Worm (Caenorhabditis elegans) whole organism, mixed stage, embryonic: ENCODE data around the gene nhr-60.
"Not testable (repeated sequence)": the region's sequence is repeated elsewhere in the genome, so short reads cannot be mapped to it uniquely, and the experiment has no call there.

ENCODE experiments used
- ham-2 ChIP-seq: fragments of 200-800 bp; sonication (Bioruptor generic); optimal IDR thresholded peaks from 2 replicates; lab custom pipeline; 2018; ENCODE audit warnings: mild to moderate bottlenecking, missing genetic modification characterization, missing compliant biosample characterization
- lin-13 ChIP-seq: fragments of 150-350 bp; optimal IDR thresholded peaks from 2 replicates; lab custom pipeline; 2014; ENCODE audit warnings: missing biosample characterization, missing genetic modification characterization
- lsy-2 ChIP-seq: fragments of 150-350 bp; optimal IDR thresholded peaks from 2 replicates; lab custom pipeline; 2014; ENCODE audit warnings: missing biosample characterization, missing genetic modification characterization
- mab-5 ChIP-seq: fragments of 150-350 bp; optimal IDR thresholded peaks from 2 replicates; lab custom pipeline; 2014; ENCODE audit warnings: missing biosample characterization, missing genetic modification characterization
- nhr-12 ChIP-seq: fragments of 150-350 bp; optimal IDR thresholded peaks from 2 replicates; lab custom pipeline; 2014; ENCODE audit warnings: missing biosample characterization, missing genetic modification characterization
- nhr-237 ChIP-seq: fragments of 150-350 bp; optimal IDR thresholded peaks from 2 replicates; lab custom pipeline; 2014; ENCODE audit warnings: missing biosample characterization, missing genetic modification characterization
- pha-4 ChIP-seq: fragments of 150-350 bp; optimal IDR thresholded peaks from 2 replicates; lab custom pipeline; 2018; ENCODE audit warnings: missing biosample characterization, missing genetic modification reagents, missing genetic modification characterization
- snpc-4 ChIP-seq: fragments of 150-350 bp; optimal IDR thresholded peaks from 2 replicates; lab custom pipeline; 2014; ENCODE audit warnings: missing biosample characterization, missing genetic modification characterization
- unc-62 ChIP-seq: fragments of 150-350 bp; optimal IDR thresholded peaks from 2 replicates; lab custom pipeline; 2014; ENCODE audit warnings: missing biosample characterization, missing genetic modification reagents, missing genetic modification characterization
- ztf-11 ChIP-seq: fragments of 150-350 bp; optimal IDR thresholded peaks from 2 replicates; lab custom pipeline; 2014; ENCODE audit warnings: missing biosample characterization, missing genetic modification characterization

DNA sequence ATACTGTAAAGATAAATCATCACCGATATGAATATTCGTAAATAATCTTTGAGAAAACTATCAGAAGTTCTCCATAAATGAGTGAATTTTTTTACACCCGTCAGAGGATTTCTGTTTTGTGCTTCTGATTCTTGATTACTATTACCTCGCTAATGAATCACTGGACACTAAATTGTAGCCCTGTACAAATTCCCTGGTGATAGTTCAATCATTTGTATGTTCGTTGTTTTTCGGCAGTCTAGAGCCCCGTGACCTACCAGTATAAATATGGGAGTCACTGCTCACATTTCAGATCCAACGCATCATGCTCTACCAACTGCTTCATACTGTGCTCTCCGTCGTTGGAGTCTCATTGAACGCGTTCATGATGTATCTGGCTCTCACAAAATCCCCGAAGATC lies 30.0 kb upstream of the nhr-60 start, which contains the start of gene srd-27:
- TF ChIP-seq ham-2 (GFP tag; lab: Kevin White, UChicago); snpc-4; lin-13 (tag; lab: Kevin White, UChicago); nhr-12 (tag; lab: Kevin White, UChicago); lsy-2 (tag; lab: Kevin White, UChicago); pha-4 (tag; lab: Kevin White, UChicago); unc-62 (GFP tag; lab: Kevin White, UChicago); mab-5 (tag; lab: Kevin White, UChicago); ztf-11 (tag; lab: Kevin White, UChicago); nhr-237 (tag; lab: Kevin White, UChicago): not testable (repeated sequence)
